Worm (Caenorhabditis elegans): ENCODE results near the gene F41D9.2.
A peak's percentile ranks its signal among the peaks of the same experiment; 100 is the strongest.

DNA sequence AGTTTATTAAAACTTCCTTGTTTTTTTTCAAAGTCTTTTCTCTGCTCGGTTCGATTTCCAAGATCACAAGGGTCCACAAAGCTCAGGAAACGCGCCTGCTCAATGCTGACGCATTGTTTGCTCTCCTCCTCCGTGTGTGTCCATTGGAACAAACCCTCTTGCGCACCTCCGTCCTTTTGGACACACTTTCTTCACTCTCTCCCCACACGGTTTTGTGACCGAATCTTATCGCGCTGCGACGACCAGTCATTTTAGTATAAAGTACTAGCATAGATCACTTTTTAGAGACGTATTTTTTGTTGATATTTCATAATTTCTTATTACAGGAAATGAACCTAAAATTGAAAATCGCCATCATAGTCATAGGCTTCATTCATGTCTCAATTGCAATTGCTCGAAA, 16.5 kb downstream of the F41D9.2 start:
- TF ChIP-seq attf-3 (GFP tag; conservative IDR thresholded peaks at IDR 0.05) (no peak), F49E8.2 (tag; optimal IDR thresholded peaks at IDR 0.05; ENCODE audit: insufficient read depth) (no peak), T07F8.4 (tag; optimal IDR thresholded peaks at IDR 0.05) (no peak), nfya-2 (GFP tag; IDR thresholded peaks at IDR 0.05) (no peak), C06A6.2 (GFP tag; conservative IDR thresholded peaks at IDR 0.05) (no peak), nhr-27 (tag; optimal IDR thresholded peaks at IDR 0.05) (no peak), nhr-90 (tag; optimal IDR thresholded peaks at IDR 0.05) (no peak), F23B12.7 (tag; optimal IDR thresholded peaks at IDR 0.05; ENCODE audit: insufficient read depth) (peak; percentile 29), F52B5.7 (tag; optimal IDR thresholded peaks at IDR 0.05) (no peak), ztf-18 (tag; optimal IDR thresholded peaks at IDR 0.05) (peak; percentile 93), lin-26 (GFP tag; IDR thresholded peaks at IDR 0.05) (no peak), atf-7 (tag; optimal IDR thresholded peaks at IDR 0.05) (peak; percentile 44)
